Fruit fly (Drosophila melanogaster) whole organism, adult: ENCODE measurements around the gene CG12402.

Source experiments
- CG12768 ChIP-seq: fragments of 200-800 bp; sonication (Bioruptor generic); optimal IDR thresholded peaks from 2 replicates; lab custom pipeline; 2017; ENCODE audit warnings: missing biosample characterization, missing genetic modification characterization, mild to moderate bottlenecking, moderate library complexity, missing genetic modification reagents
- CG7045 ChIP-seq: fragments of 200-800 bp; sonication (Bioruptor generic); optimal IDR thresholded peaks from 2 replicates; lab custom pipeline; 2017; ENCODE audit warnings: missing biosample characterization, mild to moderate bottlenecking, missing genetic modification characterization
- CG7101 ChIP-seq: fragments of 200-800 bp; sonication (Bioruptor generic); optimal IDR thresholded peaks from 2 replicates; lab custom pipeline; 2018; ENCODE audit warnings: missing biosample characterization, mild to moderate bottlenecking, missing genetic modification characterization, moderate library complexity
- Crg-1 ChIP-seq: fragments of 200-800 bp; sonication (Bioruptor generic); optimal IDR thresholded peaks from 2 replicates; lab custom pipeline; 2016; ENCODE audit warnings: missing biosample characterization, missing genetic modification characterization
- Hr96 ChIP-seq: fragments of 200-800 bp; sonication (Bioruptor generic); optimal IDR thresholded peaks from 2 replicates; lab custom pipeline; 2016; ENCODE audit warnings: missing biosample characterization, missing genetic modification characterization
- Mnt ChIP-seq: fragments of 200-800 bp; sonication (Bioruptor generic); optimal IDR thresholded peaks from 2 replicates; lab custom pipeline; 2016; ENCODE audit warnings: missing biosample characterization, mild to moderate bottlenecking, missing genetic modification characterization
- cic ChIP-seq: fragments of 200-800 bp; sonication (Bioruptor generic); optimal IDR thresholded peaks from 2 replicates; lab custom pipeline; 2017; ENCODE audit warnings: missing biosample characterization, mild to moderate bottlenecking, missing genetic modification characterization, moderate library complexity
- cnc ChIP-seq, 2 experiments: fragments of >200 bp; optimal IDR thresholded peaks; 2 replicates each; lab custom pipeline; 2017
- kay ChIP-seq: fragments of 200-800 bp; sonication (Bioruptor generic); peaks from one replicate; lab custom pipeline; 2016; ENCODE audit warnings: missing biosample characterization, missing genetic modification characterization, borderline replicate concordance
- pad ChIP-seq: fragments of 200-800 bp; sonication (Bioruptor generic); optimal IDR thresholded peaks from 3 replicates; lab custom pipeline; 2017; ENCODE audit warnings: missing biosample characterization, missing genetic modification characterization, mild to moderate bottlenecking, moderate library complexity, missing genetic modification reagents
- toe ChIP-seq: fragments of 200-800 bp; sonication (Bioruptor generic); optimal IDR thresholded peaks from 2 replicates; lab custom pipeline; 2016; ENCODE audit warnings: missing biosample characterization, missing genetic modification characterization

dm6 chr3R:14109145-14109544 is 1.0 kb upstream of the CG12402 start, which contains the start of gene Or88a:
- TF ChIP-seq Hr96 (GFP tag; lab: Kevin White, UChicago) = no peak
- TF ChIP-seq Mnt (GFP tag; lab: Kevin White, UChicago) = no peak
- TF ChIP-seq CG7101 = no peak
- TF ChIP-seq toe (GFP tag; lab: Kevin White, UChicago) = no peak
- TF ChIP-seq cnc (optimal IDR thresholded peaks at IDR 0.05; lab: Kevin White, UChicago) = no peak
- no peak for TF ChIP-seq cic (GFP tag; lab: Kevin White, UChicago)
- no peak for TF ChIP-seq CG7045
- no peak for TF ChIP-seq pad (GFP tag; lab: Kevin White, UChicago)
- TF ChIP-seq kay (GFP tag; lab: Kevin White, UChicago) = no peak
- no peak for TF ChIP-seq Crg-1 (GFP tag; lab: Kevin White, UChicago)
- no peak for TF ChIP-seq CG12768 (GFP tag; lab: Kevin White, UChicago)
